Worm (Caenorhabditis elegans): ENCODE data around the gene clec-157.

clec-157 gene

ce11 chrIII:4878281-4878680, 34.1 kb upstream of the clec-157 start, which contains the start of the genes tost-1 and arx-6:
tost-1 (minus strand) TSS chrIII:4878311.
arx-6 (plus strand) TSS chrIII:4878658.
- TF ChIP-seq sma-3 (GFP tag; optimal IDR thresholded peaks at IDR 0.05) (peak; percentile 13), elt-3 (tag; optimal IDR thresholded peaks at IDR 0.05) (no peak), nhr-11 (tag; optimal IDR thresholded peaks at IDR 0.05) (no peak), nhr-129 (tag; optimal IDR thresholded peaks at IDR 0.05) (peak; percentile 54), snpc-4 (tag; optimal IDR thresholded peaks at IDR 0.05) (no peak), skn-1 (tag; optimal IDR thresholded peaks at IDR 0.05) (no peak), lin-39 (tag; optimal IDR thresholded peaks at IDR 0.05) (no peak), ztf-4 (tag; optimal IDR thresholded peaks at IDR 0.05) (no peak), gmeb-1 (tag; optimal IDR thresholded peaks at IDR 0.05) (peak; percentile 88), Y55F3AM.14 (GFP tag; optimal IDR thresholded peaks at IDR 0.05) (no peak), sma-9 (GFP tag; optimal IDR thresholded peaks at IDR 0.05) (no peak), sma-9 (tag; optimal IDR thresholded peaks at IDR 0.05) (no peak), unc-39 (tag; optimal IDR thresholded peaks at IDR 0.05) (no peak), R02D3.7 (tag; optimal IDR thresholded peaks at IDR 0.05) (no peak), crh-2 (tag; optimal IDR thresholded peaks at IDR 0.05) (peak; percentile 15), ZK546.5 (tag; optimal IDR thresholded peaks at IDR 0.05) (no peak), nhr-23 (tag; optimal IDR thresholded peaks at IDR 0.05) (no peak), fos-1 (tag; optimal IDR thresholded peaks at IDR 0.05) (peak; percentile 68), egl-27 (tag; optimal IDR thresholded peaks at IDR 0.05) (no peak), ztf-11 (tag; optimal IDR thresholded peaks at IDR 0.05) (no peak), nhr-10 (tag; optimal IDR thresholded peaks at IDR 0.05) (no peak), ztf-1 (GFP tag; conservative IDR thresholded peaks at IDR 0.05) (no peak), nhr-6 (tag; optimal IDR thresholded peaks at IDR 0.05) (no peak), mab-5 (tag; optimal IDR thresholded peaks at IDR 0.05) (peak; percentile 15), dmd-4 (tag; optimal IDR thresholded peaks at IDR 0.05) (no peak), alr-1 (tag; optimal IDR thresholded peaks at IDR 0.05) (no peak), mdl-1 (tag; optimal IDR thresholded peaks at IDR 0.05) (no peak), mbf-1 (tag; optimal IDR thresholded peaks at IDR 0.05) (no peak), nhr-21 (tag; optimal IDR thresholded peaks at IDR 0.05) (no peak), elt-1 (tag; optimal IDR thresholded peaks at IDR 0.05) (no peak), nhr-25 (tag; optimal IDR thresholded peaks at IDR 0.05) (no peak), lin-11 (tag; optimal IDR thresholded peaks at IDR 0.05) (no peak), aly-2 (tag; optimal IDR thresholded peaks at IDR 0.05) (no peak), unc-55 (GFP tag; optimal IDR thresholded peaks at IDR 0.05) (peak; percentile 71), F13H6.1 (tag; optimal IDR thresholded peaks at IDR 0.05) (peak; percentile 1), peb-1 (tag; optimal IDR thresholded peaks at IDR 0.05) (no peak), lsy-2 (tag; optimal IDR thresholded peaks at IDR 0.05) (peak in 1 of 2 experiments; percentile 70), C34F6.9 (tag; optimal IDR thresholded peaks at IDR 0.05) (peak; percentile 66), nhr-12 (tag; optimal IDR thresholded peaks at IDR 0.05) (no peak), ceh-16 (tag; optimal IDR thresholded peaks at IDR 0.05) (no peak), blmp-1 (tag; optimal IDR thresholded peaks at IDR 0.05; ENCODE audit: insufficient read depth) (no peak), lin-13 (GFP tag; optimal IDR thresholded peaks at IDR 0.05) (no peak), ceh-82 (tag; optimal IDR thresholded peaks at IDR 0.05) (no peak), ama-1 (optimal IDR thresholded peaks at IDR 0.05) (no peak), nhr-77 (tag; optimal IDR thresholded peaks at IDR 0.05) (no peak), sem-4 (tag; optimal IDR thresholded peaks at IDR 0.05) (no peak), nhr-237 (tag; optimal IDR thresholded peaks at IDR 0.05) (no peak), zag-1 (tag; optimal IDR thresholded peaks at IDR 0.05) (no peak), unc-62 (GFP tag; optimal IDR thresholded peaks at IDR 0.05) (no peak)

All from whole organism, L2 larva.